Worm (Caenorhabditis elegans) whole organism, mixed stage, embryonic: ENCODE data around the gene immp-2.

Source experiments
- M03D4.4 ChIP-seq: sonication (generic microtip); optimal IDR thresholded peaks from 2 replicates; lab custom pipeline; 2017; ENCODE audit warnings: mild to moderate bottlenecking, missing genetic modification characterization, missing compliant biosample characterization
- blmp-1 ChIP-seq: fragments of 150-350 bp; optimal IDR thresholded peaks from 2 replicates; lab custom pipeline; 2014; ENCODE audit warnings: missing biosample characterization, missing genetic modification characterization
- ceh-39 ChIP-seq: fragments of 150-350 bp; optimal IDR thresholded peaks from 2 replicates; lab custom pipeline; 2014; ENCODE audit warnings: missing biosample characterization, missing genetic modification characterization
- ceh-43 ChIP-seq: fragments of 200-800 bp; sonication (Bioruptor generic); optimal IDR thresholded peaks from 2 replicates; lab custom pipeline; 2018; ENCODE audit warnings: mild to moderate bottlenecking, missing genetic modification characterization, moderate library complexity, missing compliant biosample characterization
- ceh-83 ChIP-seq: fragments of 200-800 bp; sonication (Bioruptor generic); optimal IDR thresholded peaks from 2 replicates; lab custom pipeline; 2018; ENCODE audit warnings: mild to moderate bottlenecking, missing genetic modification characterization, missing compliant biosample characterization
- ces-1 ChIP-seq: fragments of 150-350 bp; optimal IDR thresholded peaks from 2 replicates; lab custom pipeline; 2014; ENCODE audit warnings: missing biosample characterization, missing genetic modification reagents, missing genetic modification characterization
- cnd-1 ChIP-seq: fragments of 200-800 bp; sonication (Bioruptor generic); optimal IDR thresholded peaks from 2 replicates; lab custom pipeline; 2018; ENCODE audit warnings: mild to moderate bottlenecking, missing genetic modification characterization, missing compliant biosample characterization
- drap-1 ChIP-seq: fragments of 200-800 bp; sonication (Bioruptor generic); optimal IDR thresholded peaks from 3 replicates; lab custom pipeline; 2018; ENCODE audit warnings: mild to moderate bottlenecking, missing genetic modification characterization, missing compliant biosample characterization
- elt-1 ChIP-seq: sonication (generic microtip); optimal IDR thresholded peaks from 2 replicates; lab custom pipeline; 2017; ENCODE audit warnings: missing genetic modification characterization, mild to moderate bottlenecking, missing compliant biosample characterization, antibody characterized with exemption, moderate library complexity, borderline replicate concordance; ENCODE audit not compliant: insufficient read depth
- elt-3 ChIP-seq: fragments of 150-350 bp; optimal IDR thresholded peaks from 2 replicates; lab custom pipeline; 2014; ENCODE audit warnings: missing biosample characterization, missing genetic modification characterization
- flh-1 ChIP-seq: fragments of 200-800 bp; sonication (Bioruptor generic); optimal IDR thresholded peaks from 2 replicates; lab custom pipeline; 2018; ENCODE audit warnings: mild to moderate bottlenecking, missing genetic modification characterization, moderate library complexity, missing compliant biosample characterization
- ham-2 ChIP-seq: fragments of 200-800 bp; sonication (Bioruptor generic); optimal IDR thresholded peaks from 2 replicates; lab custom pipeline; 2018; ENCODE audit warnings: mild to moderate bottlenecking, missing genetic modification characterization, missing compliant biosample characterization
- hlh-1 ChIP-seq: fragments of 150-350 bp; optimal IDR thresholded peaks from 2 replicates; lab custom pipeline; 2014; ENCODE audit warnings: missing biosample characterization, missing genetic modification reagents, missing genetic modification characterization
- lin-13 ChIP-seq: fragments of 150-350 bp; optimal IDR thresholded peaks from 2 replicates; lab custom pipeline; 2014; ENCODE audit warnings: missing biosample characterization, missing genetic modification characterization
- lin-32 ChIP-seq: fragments of 200-800 bp; sonication (Bioruptor generic); optimal IDR thresholded peaks from 2 replicates; lab custom pipeline; 2018; ENCODE audit warnings: mild to moderate bottlenecking, missing genetic modification characterization, missing compliant biosample characterization
- lsy-2 ChIP-seq: fragments of 150-350 bp; optimal IDR thresholded peaks from 2 replicates; lab custom pipeline; 2014; ENCODE audit warnings: missing biosample characterization, missing genetic modification characterization
- mab-5 ChIP-seq: fragments of 150-350 bp; optimal IDR thresholded peaks from 2 replicates; lab custom pipeline; 2014; ENCODE audit warnings: missing biosample characterization, missing genetic modification characterization
- mep-1 ChIP-seq: fragments of 150-350 bp; optimal IDR thresholded peaks from 2 replicates; lab custom pipeline; 2017; ENCODE audit warnings: missing biosample characterization, missing genetic modification reagents, missing genetic modification characterization, inconsistent platforms
- mls-2 ChIP-seq: sonication (generic microtip); optimal IDR thresholded peaks from 2 replicates; lab custom pipeline; 2016; ENCODE audit warnings: mild to moderate bottlenecking, missing genetic modification characterization, moderate library complexity, missing compliant biosample characterization
- nhr-12 ChIP-seq: fragments of 150-350 bp; optimal IDR thresholded peaks from 2 replicates; lab custom pipeline; 2014; ENCODE audit warnings: missing biosample characterization, missing genetic modification characterization
- nhr-237 ChIP-seq: fragments of 150-350 bp; optimal IDR thresholded peaks from 2 replicates; lab custom pipeline; 2014; ENCODE audit warnings: missing biosample characterization, missing genetic modification characterization
- nhr-28 ChIP-seq: fragments of 150-350 bp; optimal IDR thresholded peaks from 2 replicates; lab custom pipeline; 2014; ENCODE audit warnings: missing biosample characterization, missing genetic modification characterization
- nhr-76 ChIP-seq: sonication (generic microtip); optimal IDR thresholded peaks from 2 replicates; lab custom pipeline; 2017; ENCODE audit warnings: missing biosample characterization, missing genetic modification characterization
- sem-2 ChIP-seq: fragments of 200-800 bp; sonication (Bioruptor generic); optimal IDR thresholded peaks from 2 replicates; lab custom pipeline; 2018; ENCODE audit warnings: mild to moderate bottlenecking, missing genetic modification characterization, missing compliant biosample characterization
- snpc-4 ChIP-seq: fragments of 150-350 bp; optimal IDR thresholded peaks from 2 replicates; lab custom pipeline; 2014; ENCODE audit warnings: missing biosample characterization, missing genetic modification characterization
- sptf-1 ChIP-seq: sonication (generic microtip); optimal IDR thresholded peaks from 2 replicates; lab custom pipeline; 2017; ENCODE audit warnings: mild to moderate bottlenecking, missing genetic modification characterization, moderate library complexity, missing compliant biosample characterization
- tbx-8 ChIP-seq: fragments of 200-800 bp; sonication (Bioruptor generic); optimal IDR thresholded peaks from 2 replicates; lab custom pipeline; 2018; ENCODE audit warnings: mild to moderate bottlenecking, missing genetic modification characterization, moderate library complexity, missing compliant biosample characterization
- unc-120 ChIP-seq: sonication (generic microtip); optimal IDR thresholded peaks from 2 replicates; lab custom pipeline; 2017; ENCODE audit warnings: missing genetic modification characterization, missing compliant biosample characterization; ENCODE audit not compliant: poor library complexity, severe bottlenecking
- unc-39 ChIP-seq: fragments of 150-350 bp; optimal IDR thresholded peaks from 2 replicates; lab custom pipeline; 2014; ENCODE audit warnings: missing biosample characterization, missing genetic modification characterization
- unc-62 ChIP-seq: fragments of 150-350 bp; optimal IDR thresholded peaks from 2 replicates; lab custom pipeline; 2014; ENCODE audit warnings: missing biosample characterization, missing genetic modification reagents, missing genetic modification characterization
- zip-8 ChIP-seq: fragments of 150-350 bp; optimal IDR thresholded peaks from 2 replicates; lab custom pipeline; 2014; ENCODE audit warnings: missing biosample characterization, missing genetic modification characterization
- ztf-11 ChIP-seq: fragments of 150-350 bp; optimal IDR thresholded peaks from 2 replicates; lab custom pipeline; 2014; ENCODE audit warnings: missing biosample characterization, missing genetic modification characterization

Gene immp-2

ce11 chrIV:1044287-1044686, 38.6 kb upstream of the immp-2 start, which contains the start of gene Y55F3AM.11:
Y55F3AM.11 (minus strand) TSS chrIV:1044387.
- TF ChIP-seq ham-2 (no peak), ces-1 (GFP tag; lab: Kevin White, UChicago) (no peak)

ce11 chrIV:1040537-1040936, 34.9 kb upstream of the immp-2 start:
- no peak for TF ChIP-seq nhr-76 (tag; lab: Kevin White, UChicago)
- TF ChIP-seq cnd-1 (tag; lab: Kevin White, UChicago), result no peak
- TF ChIP-seq unc-120 (tag; lab: Kevin White, UChicago), result no peak
- no peak for TF ChIP-seq zip-8 (tag; lab: Kevin White, UChicago)
- no peak for TF ChIP-seq nhr-237 (tag; lab: Kevin White, UChicago)
- TF ChIP-seq ham-2, result no peak
- no peak for TF ChIP-seq snpc-4 (tag; lab: Kevin White, UChicago)
- no peak for TF ChIP-seq mep-1 (tag; lab: Kevin White, UChicago)
- TF ChIP-seq unc-39, result no peak
- TF ChIP-seq hlh-1 (tag; lab: Kevin White, UChicago), result no peak
- TF ChIP-seq unc-62 (GFP tag; lab: Kevin White, UChicago), result no peak
- TF ChIP-seq ceh-43 (GFP tag; lab: Kevin White, UChicago), result no peak
- no peak for TF ChIP-seq lin-32 (GFP tag; lab: Kevin White, UChicago)
- TF ChIP-seq nhr-12 (tag; lab: Kevin White, UChicago), result no peak
- TF ChIP-seq lsy-2 (tag; lab: Kevin White, UChicago), result no peak
- no peak for TF ChIP-seq lin-13 (tag; lab: Kevin White, UChicago)

ce11 chrIV:1038516-1038915, 32.9 kb upstream of the immp-2 start:
- TF ChIP-seq mep-1 (tag; lab: Kevin White, UChicago) (no peak), nhr-28 (tag; lab: Kevin White, UChicago) (no peak), lin-32 (GFP tag; lab: Kevin White, UChicago) (no peak), ham-2 (no peak), lin-13 (tag; lab: Kevin White, UChicago) (no peak), drap-1 (GFP tag; lab: Kevin White, UChicago) (no peak), sem-2 (no peak), nhr-12 (tag; lab: Kevin White, UChicago) (no peak), lsy-2 (tag; lab: Kevin White, UChicago) (no peak), nhr-76 (tag; lab: Kevin White, UChicago) (no peak), elt-3 (tag; lab: Kevin White, UChicago) (no peak), mab-5 (no peak), cnd-1 (tag; lab: Kevin White, UChicago) (no peak), hlh-1 (tag; lab: Kevin White, UChicago) (no peak), unc-62 (GFP tag; lab: Kevin White, UChicago) (no peak), mls-2 (tag; lab: Kevin White, UChicago) (no peak), elt-1 (tag; lab: Kevin White, UChicago) (no peak), ceh-83 (no peak), tbx-8 (GFP tag; lab: Kevin White, UChicago) (no peak)

ce11 chrIV:1035108-1035507, 29.4 kb upstream of the immp-2 start:
- TF ChIP-seq sptf-1 (tag; lab: Kevin White, UChicago) (no peak), blmp-1 (tag; lab: Kevin White, UChicago) (no peak), lin-32 (GFP tag; lab: Kevin White, UChicago) (no peak), ceh-43 (GFP tag; lab: Kevin White, UChicago) (no peak), nhr-237 (tag; lab: Kevin White, UChicago) (no peak), nhr-28 (tag; lab: Kevin White, UChicago) (no peak), ces-1 (GFP tag; lab: Kevin White, UChicago) (no peak), ztf-11 (tag; lab: Kevin White, UChicago) (no peak), snpc-4 (tag; lab: Kevin White, UChicago) (no peak), sem-2 (no peak), lsy-2 (tag; lab: Kevin White, UChicago) (no peak), cnd-1 (tag; lab: Kevin White, UChicago) (no peak), unc-120 (tag; lab: Kevin White, UChicago) (no peak), drap-1 (GFP tag; lab: Kevin White, UChicago) (no peak)

- TF ChIP-seq ceh-39 (tag; lab: Kevin White, UChicago), result no peak
- no peak for TF ChIP-seq lin-13 (tag; lab: Kevin White, UChicago)
- TF ChIP-seq flh-1, result no peak
- TF ChIP-seq lin-32 (GFP tag; lab: Kevin White, UChicago), result no peak
- no peak for TF ChIP-seq unc-62 (GFP tag; lab: Kevin White, UChicago)
- TF ChIP-seq M03D4.4, result no peak
- TF ChIP-seq unc-39, result no peak
- TF ChIP-seq cnd-1 (tag; lab: Kevin White, UChicago), result no peak
- TF ChIP-seq blmp-1 (tag; lab: Kevin White, UChicago), result no peak
- no peak for TF ChIP-seq mab-5
- TF ChIP-seq nhr-28 (tag; lab: Kevin White, UChicago), result no peak
- no peak for TF ChIP-seq ceh-43 (GFP tag; lab: Kevin White, UChicago)
Observed at ce11 chrIV:1029939-1030338, 24.3 kb upstream of the immp-2 start, which contains the start of gene abhd-14. abhd-14 (minus strand) TSS chrIV:1030039.
